Worm (Caenorhabditis elegans) whole organism, L2 larva: ENCODE results near the gene F54H12.4.

ENCODE experiments used
- C34F6.9 ChIP-seq: fragments of 150-350 bp; optimal IDR thresholded peaks from 2 replicates; lab custom pipeline; 2014; ENCODE audit warnings: missing biosample characterization, missing genetic modification characterization
- F13H6.1 ChIP-seq: sonication (generic microtip); optimal IDR thresholded peaks from 2 replicates; lab custom pipeline; 2016; ENCODE audit warnings: missing genetic modification characterization, missing compliant biosample characterization
- R02D3.7 ChIP-seq: fragments of 150-350 bp; optimal IDR thresholded peaks from 2 replicates; lab custom pipeline; 2014; ENCODE audit warnings: missing biosample characterization, missing genetic modification characterization
- ZK546.5 ChIP-seq: sonication (generic microtip); optimal IDR thresholded peaks from 2 replicates; lab custom pipeline; 2017; ENCODE audit warnings: missing biosample characterization, missing genetic modification characterization
- alr-1 ChIP-seq: fragments of 150-350 bp; optimal IDR thresholded peaks from 2 replicates; lab custom pipeline; 2014; ENCODE audit warnings: missing biosample characterization, missing genetic modification characterization
- ama-1 ChIP-seq: fragments of 150-350 bp; optimal IDR thresholded peaks from 2 replicates; lab custom pipeline; 2018; ENCODE audit warnings: inconsistent platforms
- blmp-1 ChIP-seq: sonication (generic microtip); optimal IDR thresholded peaks from 2 replicates; lab custom pipeline; 2017; ENCODE audit warnings: missing genetic modification characterization, mild to moderate bottlenecking, missing compliant biosample characterization, antibody characterized with exemption, moderate library complexity; ENCODE audit not compliant: insufficient read depth
- ceh-82 ChIP-seq: fragments of 150-350 bp; optimal IDR thresholded peaks from 2 replicates; lab custom pipeline; 2014; ENCODE audit warnings: missing biosample characterization, missing genetic modification characterization
- crh-2 ChIP-seq: sonication (generic microtip); optimal IDR thresholded peaks from 2 replicates; lab custom pipeline; 2017; ENCODE audit warnings: missing biosample characterization, missing genetic modification characterization
- dmd-4 ChIP-seq: sonication (generic microtip); optimal IDR thresholded peaks from 2 replicates; lab custom pipeline; 2017; ENCODE audit warnings: missing biosample characterization, missing genetic modification characterization
- egl-27 ChIP-seq: sonication (generic microtip); optimal IDR thresholded peaks from 3 replicates; lab custom pipeline; 2017; ENCODE audit warnings: missing biosample characterization, missing genetic modification reagents, missing genetic modification characterization
- elt-1 ChIP-seq: fragments of 150-350 bp; optimal IDR thresholded peaks from 2 replicates; lab custom pipeline; 2014; ENCODE audit warnings: missing biosample characterization, missing genetic modification characterization
- elt-3 ChIP-seq: sonication (generic microtip); optimal IDR thresholded peaks from 2 replicates; lab custom pipeline; 2017; ENCODE audit warnings: missing biosample characterization, missing genetic modification characterization
- fos-1 ChIP-seq: fragments of 150-350 bp; optimal IDR thresholded peaks from 2 replicates; lab custom pipeline; 2014; ENCODE audit warnings: missing biosample characterization, missing genetic modification characterization
- gmeb-1 ChIP-seq: fragments of 150-350 bp; optimal IDR thresholded peaks from 2 replicates; lab custom pipeline; 2014; ENCODE audit warnings: missing biosample characterization, missing genetic modification characterization
- lin-11 ChIP-seq: fragments of 150-350 bp; sonication (generic microtip); optimal IDR thresholded peaks from 2 replicates; lab custom pipeline; 2014; ENCODE audit warnings: missing biosample characterization, missing genetic modification characterization, inconsistent platforms, mixed read lengths
- lin-13 ChIP-seq: fragments of 150-350 bp; optimal IDR thresholded peaks from 2 replicates; lab custom pipeline; 2014; ENCODE audit warnings: missing biosample characterization, missing genetic modification reagents, missing genetic modification characterization
- lsy-2 ChIP-seq, 2 experiments: fragments of 150-350 bp in 1 of 2; sonication (generic microtip) in 1 of 2; optimal IDR thresholded peaks; 2 replicates each; lab custom pipeline; 2014 to 2017; ENCODE audit warnings: missing biosample characterization in 2 of 2, missing genetic modification characterization in 2 of 2
- mab-5 ChIP-seq: fragments of 150-350 bp; optimal IDR thresholded peaks from 2 replicates; lab custom pipeline; 2014; ENCODE audit warnings: missing biosample characterization, missing genetic modification characterization
- mbf-1 ChIP-seq: sonication (generic microtip); optimal IDR thresholded peaks from 2 replicates; lab custom pipeline; 2017; ENCODE audit warnings: missing biosample characterization, missing genetic modification characterization
- mdl-1 ChIP-seq, 2 experiments: fragments of 150-350 bp in 1 of 2; sonication (generic microtip) in 1 of 2; optimal IDR thresholded peaks; 2 replicates each; lab custom pipeline; 2017; ENCODE audit warnings: missing biosample characterization in 2 of 2, missing genetic modification characterization in 2 of 2
- nhr-10 ChIP-seq: sonication (generic microtip); optimal IDR thresholded peaks from 2 replicates; lab custom pipeline; 2017; ENCODE audit warnings: missing biosample characterization, missing genetic modification characterization
- nhr-11 ChIP-seq: fragments of 150-350 bp; optimal IDR thresholded peaks from 2 replicates; lab custom pipeline; 2014; ENCODE audit warnings: missing biosample characterization, missing genetic modification characterization
- nhr-12 ChIP-seq: fragments of 150-350 bp; optimal IDR thresholded peaks from 2 replicates; lab custom pipeline; 2014; ENCODE audit warnings: missing biosample characterization, missing genetic modification characterization
- nhr-21 ChIP-seq: fragments of 150-350 bp; optimal IDR thresholded peaks from 2 replicates; lab custom pipeline; 2014; ENCODE audit warnings: missing biosample characterization, missing genetic modification characterization
- nhr-23 ChIP-seq: fragments of 150-350 bp; optimal IDR thresholded peaks from 2 replicates; lab custom pipeline; 2014; ENCODE audit warnings: missing biosample characterization, missing genetic modification reagents, missing genetic modification characterization
- nhr-237 ChIP-seq: fragments of 150-350 bp; optimal IDR thresholded peaks from 2 replicates; lab custom pipeline; 2014; ENCODE audit warnings: missing biosample characterization, missing genetic modification characterization
- nhr-25 ChIP-seq: fragments of 150-350 bp; sonication (generic microtip); optimal IDR thresholded peaks from 3 replicates; lab custom pipeline; 2014; ENCODE audit warnings: missing biosample characterization, missing genetic modification characterization
- nhr-77 ChIP-seq: fragments of 150-350 bp; optimal IDR thresholded peaks from 2 replicates; lab custom pipeline; 2014; ENCODE audit warnings: missing biosample characterization, missing genetic modification characterization
- peb-1 ChIP-seq: fragments of 150-350 bp; optimal IDR thresholded peaks from 2 replicates; lab custom pipeline; 2014; ENCODE audit warnings: missing biosample characterization, missing genetic modification characterization
- sem-4 ChIP-seq: fragments of 150-350 bp; optimal IDR thresholded peaks from 2 replicates; lab custom pipeline; 2014; ENCODE audit warnings: missing biosample characterization, missing genetic modification reagents, missing genetic modification characterization
- skn-1 ChIP-seq: sonication (generic microtip); optimal IDR thresholded peaks from 2 replicates; lab custom pipeline; 2017; ENCODE audit warnings: missing biosample characterization, missing genetic modification characterization
- sma-3 ChIP-seq: sonication (generic microtip); optimal IDR thresholded peaks from 2 replicates; lab custom pipeline; 2016; ENCODE audit warnings: missing genetic modification reagents, missing genetic modification characterization, missing compliant biosample characterization
- sma-9 ChIP-seq, 2 experiments: fragments of 150-350 bp in 1 of 2; sonication (generic microtip) in 1 of 2; optimal IDR thresholded peaks; 2 replicates each; lab custom pipeline; 2014 to 2016; ENCODE audit warnings: missing genetic modification characterization in 2 of 2, mild to moderate bottlenecking in 1 of 2, missing biosample characterization in 1 of 2, missing compliant biosample characterization in 1 of 2, missing genetic modification reagents in 1 of 2, moderate library complexity in 1 of 2
- snpc-4 ChIP-seq: fragments of 150-350 bp; optimal IDR thresholded peaks from 2 replicates; lab custom pipeline; 2014; ENCODE audit warnings: missing biosample characterization, missing genetic modification characterization
- unc-39 ChIP-seq: fragments of 150-350 bp; optimal IDR thresholded peaks from 2 replicates; lab custom pipeline; 2014; ENCODE audit warnings: missing biosample characterization, missing genetic modification characterization
- unc-55 ChIP-seq: fragments of 150-350 bp; sonication (generic microtip); optimal IDR thresholded peaks from 3 replicates; lab custom pipeline; 2014; ENCODE audit warnings: missing biosample characterization, missing genetic modification reagents, missing genetic modification characterization
- unc-62 ChIP-seq: fragments of 150-350 bp; optimal IDR thresholded peaks from 2 replicates; lab custom pipeline; 2014; ENCODE audit warnings: missing biosample characterization, missing genetic modification reagents, missing genetic modification characterization
- ztf-11 ChIP-seq: sonication (generic microtip); optimal IDR thresholded peaks from 2 replicates; lab custom pipeline; 2017; ENCODE audit warnings: missing biosample characterization, missing genetic modification characterization
- ztf-4 ChIP-seq: fragments of 150-350 bp; optimal IDR thresholded peaks from 2 replicates; lab custom pipeline; 2014; ENCODE audit warnings: missing biosample characterization, missing genetic modification characterization

Gene F54H12.4

DNA sequence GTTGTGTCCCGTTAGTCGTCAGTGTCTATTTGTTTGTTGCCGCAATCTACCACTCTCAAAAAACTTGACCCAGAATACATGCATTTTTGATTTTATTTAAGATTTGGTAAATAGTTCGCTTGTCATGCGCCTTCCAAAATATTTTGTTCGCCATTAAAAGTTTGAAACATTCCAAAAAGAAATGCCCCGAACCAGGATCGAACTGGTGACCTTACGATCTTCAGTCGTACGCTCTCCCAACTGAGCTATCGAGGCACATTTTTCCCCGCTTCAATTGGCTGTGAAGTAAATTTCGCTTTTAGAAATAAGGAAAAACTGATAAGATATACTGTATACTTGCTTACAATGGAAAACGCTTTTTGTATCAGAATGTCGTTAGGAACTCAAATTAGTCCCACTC lies 15.7 kb upstream of the F54H12.4 start:
- TF ChIP-seq nhr-21 (tag; lab: Kevin White, UChicago), result peak; percentile 26
- TF ChIP-seq ama-1 (lab: Kevin White, UChicago), result no peak
- TF ChIP-seq sma-9 (GFP tag; optimal IDR thresholded peaks at IDR 0.05; lab: Kevin White, UChicago), result no peak
- no peak for TF ChIP-seq sma-9 (tag; optimal IDR thresholded peaks at IDR 0.05; lab: Kevin White, UChicago)
- no peak for TF ChIP-seq nhr-23 (tag; lab: Kevin White, UChicago)

ce11 chrIII:7977777-7978176 lies 15.2 kb upstream of the F54H12.4 start, which contains the start of gene C06G4.4:
Gene C06G4.4, minus strand, starts transcription at chrIII:7977812.
- TF ChIP-seq ceh-82 (tag; lab: Kevin White, UChicago), result no peak
- TF ChIP-seq lin-13 (GFP tag; lab: Kevin White, UChicago), result no peak
- no peak for TF ChIP-seq skn-1
- no peak for TF ChIP-seq blmp-1 (tag; lab: Kevin White, UChicago)
- TF ChIP-seq sma-9 (GFP tag; optimal IDR thresholded peaks at IDR 0.05; lab: Kevin White, UChicago), result no peak
- no peak for TF ChIP-seq sma-9 (tag; optimal IDR thresholded peaks at IDR 0.05; lab: Kevin White, UChicago)
- no peak for TF ChIP-seq mbf-1 (tag; lab: Kevin White, UChicago)

ce11 chrIII:7977224-7977623 lies 14.7 kb upstream of the F54H12.4 start:
- TF ChIP-seq nhr-23 (tag; lab: Kevin White, UChicago) (no peak), unc-55 (GFP tag; lab: Kevin White, UChicago) (no peak), mbf-1 (tag; lab: Kevin White, UChicago) (no peak), ztf-4 (tag; lab: Kevin White, UChicago) (no peak), peb-1 (tag; lab: Kevin White, UChicago) (no peak), ztf-11 (tag; lab: Kevin White, UChicago) (no peak), sem-4 (tag; lab: Kevin White, UChicago) (no peak), lsy-2 (tag; optimal IDR thresholded peaks at IDR 0.05; lab: Kevin White, UChicago) (no peak), unc-62 (no peak), fos-1 (tag; lab: Kevin White, UChicago) (no peak), crh-2 (tag; lab: Kevin White, UChicago) (no peak), nhr-11 (tag; lab: Kevin White, UChicago) (no peak), ama-1 (lab: Kevin White, UChicago) (peak; percentile 24), gmeb-1 (tag; lab: Kevin White, UChicago) (no peak), skn-1 (no peak), F13H6.1 (tag; lab: Kevin White, UChicago) (peak; percentile 26), nhr-21 (tag; lab: Kevin White, UChicago) (peak; percentile 45), nhr-237 (tag; lab: Kevin White, UChicago) (no peak), sma-9 (GFP tag; optimal IDR thresholded peaks at IDR 0.05; lab: Kevin White, UChicago) (peak; percentile 7), sma-9 (tag; optimal IDR thresholded peaks at IDR 0.05; lab: Kevin White, UChicago) (no peak), snpc-4 (tag; lab: Kevin White, UChicago) (no peak), egl-27 (tag; lab: Kevin White, UChicago) (no peak), unc-39 (tag; lab: Kevin White, UChicago) (no peak), lin-11 (tag; lab: Kevin White, UChicago) (no peak), elt-1 (no peak), R02D3.7 (tag; lab: Kevin White, UChicago) (no peak), sma-3 (GFP tag; lab: Kevin White, UChicago) (peak; percentile 11), nhr-12 (tag; lab: Kevin White, UChicago) (no peak)

DNA sequence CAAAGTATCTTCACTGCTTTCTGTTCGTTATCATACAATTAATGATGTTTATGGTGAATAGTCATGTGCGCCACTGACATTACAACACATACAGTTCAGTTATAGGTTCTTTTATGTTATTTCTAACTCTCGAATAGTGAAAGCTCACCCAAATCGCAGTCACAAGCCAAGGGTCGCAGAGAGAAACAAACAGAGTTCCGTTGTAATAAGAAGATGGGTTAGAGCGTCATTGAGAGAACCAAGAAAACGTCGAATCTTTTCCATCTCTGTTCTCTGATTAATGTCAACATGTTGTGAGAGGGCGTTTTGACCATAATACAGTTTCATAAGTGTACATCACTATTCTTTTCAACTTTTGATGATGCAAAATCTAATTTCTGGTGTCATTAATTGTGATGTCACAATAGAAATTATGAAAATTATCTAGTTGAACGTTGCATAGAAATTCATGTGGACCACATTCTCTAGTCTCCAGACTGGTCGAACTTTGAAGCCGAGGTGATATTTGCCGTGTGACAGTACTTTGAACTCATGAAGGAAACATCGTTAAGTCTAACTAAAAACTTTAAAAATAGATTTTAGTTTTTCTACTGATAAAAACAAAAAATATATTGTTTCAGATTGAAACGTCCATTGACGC lies 11.5 kb upstream of the F54H12.4 start:
- TF ChIP-seq F13H6.1 (tag; lab: Kevin White, UChicago) (no peak), nhr-11 (tag; lab: Kevin White, UChicago) (no peak), sma-3 (GFP tag; lab: Kevin White, UChicago) (no peak), nhr-23 (tag; lab: Kevin White, UChicago) (no peak), nhr-10 (tag; lab: Kevin White, UChicago) (no peak), unc-62 (no peak), ztf-4 (tag; lab: Kevin White, UChicago) (peak; percentile 45), fos-1 (tag; lab: Kevin White, UChicago) (peak; percentile 29), mab-5 (tag; lab: Kevin White, UChicago) (no peak), gmeb-1 (tag; lab: Kevin White, UChicago) (no peak), R02D3.7 (tag; lab: Kevin White, UChicago) (no peak), blmp-1 (tag; lab: Kevin White, UChicago) (peak; percentile 83), egl-27 (tag; lab: Kevin White, UChicago) (no peak), skn-1 (no peak), ama-1 (lab: Kevin White, UChicago) (peak; percentile 57), ztf-11 (tag; lab: Kevin White, UChicago) (no peak), crh-2 (tag; lab: Kevin White, UChicago) (peak; percentile 6), unc-55 (GFP tag; lab: Kevin White, UChicago) (no peak), nhr-21 (tag; lab: Kevin White, UChicago) (peak; percentile 33), nhr-25 (tag; lab: Kevin White, UChicago) (peak; percentile 41), dmd-4 (tag; lab: Kevin White, UChicago) (no peak), elt-3 (tag; lab: Kevin White, UChicago) (no peak), nhr-77 (tag; lab: Kevin White, UChicago) (no peak), sma-9 (GFP tag; optimal IDR thresholded peaks at IDR 0.05; lab: Kevin White, UChicago) (peak; percentile 33), sma-9 (tag; optimal IDR thresholded peaks at IDR 0.05; lab: Kevin White, UChicago) (no peak), alr-1 (tag; lab: Kevin White, UChicago) (no peak), ZK546.5 (tag; lab: Kevin White, UChicago) (no peak), ceh-82 (tag; lab: Kevin White, UChicago) (no peak), peb-1 (tag; lab: Kevin White, UChicago) (no peak), lsy-2 (tag; optimal IDR thresholded peaks at IDR 0.05; lab: Kevin White, UChicago) (peak in 1 of 2 experiments; percentile 39), nhr-237 (tag; lab: Kevin White, UChicago) (no peak), mdl-1 (tag; optimal IDR thresholded peaks at IDR 0.05; lab: Kevin White, UChicago) (no peak), elt-1 (no peak), C34F6.9 (peak; percentile 15)
